Worm (Caenorhabditis elegans) whole organism, L4 larva: Measurements from ENCODE around the gene oac-22.

Experiments
- D1046.2 ChIP-seq: fragments of 200-800 bp; sonication (Bioruptor generic); IDR thresholded peaks from 2 replicates; pipeline ENCODE4 v1.3.6; 2022; ENCODE audit warnings: missing genetic modification characterization, missing compliant biosample characterization
- F10B5.3 ChIP-seq: sonication (generic microtip); optimal IDR thresholded peaks from 2 replicates; lab custom pipeline; 2016; ENCODE audit warnings: mild to moderate bottlenecking, missing genetic modification characterization, missing compliant biosample characterization
- F37D6.2 ChIP-seq: sonication (generic microtip); optimal IDR thresholded peaks from 2 replicates; lab custom pipeline; 2016; ENCODE audit warnings: mild to moderate bottlenecking, missing genetic modification characterization, missing compliant biosample characterization
- T20F7.1 ChIP-seq: fragments of 200-800 bp; sonication (Bioruptor generic); optimal IDR thresholded peaks from 2 replicates; lab custom pipeline; 2018; ENCODE audit warnings: mild to moderate bottlenecking, missing genetic modification characterization, missing compliant biosample characterization
- T26A8.4 ChIP-seq: fragments of 200-800 bp; sonication (Bioruptor generic); IDR thresholded peaks from 2 replicates; pipeline ENCODE4 v1.3.6; 2022; ENCODE audit warnings: missing genetic modification characterization, missing compliant biosample characterization
- Y105C5A.15 ChIP-seq: fragments of 200-800 bp; sonication (Bioruptor generic); IDR thresholded peaks from 2 replicates; pipeline ENCODE4 v1.3.6; 2022; ENCODE audit warnings: missing genetic modification characterization, missing compliant biosample characterization
- Y5F2A.4 ChIP-seq: fragments of 200-800 bp; sonication (Bioruptor generic); optimal IDR thresholded peaks from 2 replicates; lab custom pipeline; 2018; ENCODE audit warnings: mild to moderate bottlenecking, missing genetic modification characterization, missing compliant biosample characterization
- aha-1 ChIP-seq: fragments of 150-350 bp; peaks from one replicate; lab custom pipeline; 2014; ENCODE audit warnings: missing biosample characterization, missing genetic modification characterization
- arid-1 ChIP-seq: fragments of 200-800 bp; sonication (Bioruptor generic); conservative IDR thresholded peaks from 2 replicates; pipeline ENCODE4 v1.3.6; 2022; ENCODE audit warnings: missing genetic modification reagents, missing genetic modification characterization, missing compliant biosample characterization
- attf-4 ChIP-seq: sonication (generic microtip); optimal IDR thresholded peaks from 3 replicates; lab custom pipeline; 2017; ENCODE audit warnings: missing biosample characterization, missing genetic modification characterization
- ceh-20 ChIP-seq: fragments of 200-800 bp; sonication (Bioruptor generic); IDR thresholded peaks from 2 replicates; pipeline ENCODE4 v1.3.6; 2022; ENCODE audit warnings: missing genetic modification reagents, missing genetic modification characterization, missing compliant biosample characterization
- ceh-32 ChIP-seq: sonication (generic microtip); optimal IDR thresholded peaks from 2 replicates; lab custom pipeline; 2016; ENCODE audit warnings: mild to moderate bottlenecking, missing genetic modification characterization, missing compliant biosample characterization; ENCODE audit not compliant: poor library complexity
- ceh-44 ChIP-seq: fragments of 200-800 bp; sonication (Bioruptor generic); IDR thresholded peaks from 2 replicates; pipeline ENCODE4 v1.3.6; 2022; ENCODE audit warnings: missing genetic modification reagents, missing genetic modification characterization, missing compliant biosample characterization
- ceh-62 ChIP-seq: sonication (generic microtip); optimal IDR thresholded peaks from 2 replicates; lab custom pipeline; 2017; ENCODE audit warnings: missing biosample characterization, missing genetic modification characterization
- ces-1 ChIP-seq: fragments of 150-350 bp; sonication (generic microtip); optimal IDR thresholded peaks from 4 replicates; lab custom pipeline; 2014; ENCODE audit warnings: missing biosample characterization, missing genetic modification reagents, missing genetic modification characterization
- cey-2 ChIP-seq: sonication (generic microtip); optimal IDR thresholded peaks from 3 replicates; lab custom pipeline; 2017; ENCODE audit warnings: missing genetic modification characterization, mild to moderate bottlenecking, missing compliant biosample characterization, antibody characterized with exemption, borderline replicate concordance; ENCODE audit not compliant: insufficient read depth
- ctbp-1 ChIP-seq: fragments of 200-800 bp; sonication (Bioruptor generic); IDR thresholded peaks from 2 replicates; pipeline ENCODE4 v1.3.6; 2022; ENCODE audit warnings: missing genetic modification reagents, missing genetic modification characterization, missing compliant biosample characterization
- duxl-1 ChIP-seq: sonication (generic microtip); optimal IDR thresholded peaks from 2 replicates; lab custom pipeline; 2016; ENCODE audit warnings: mild to moderate bottlenecking, missing genetic modification characterization, moderate library complexity, missing compliant biosample characterization; ENCODE audit not compliant: poor library complexity
- hlh-11 ChIP-seq: fragments of 200-800 bp; sonication (Bioruptor generic); optimal IDR thresholded peaks from 2 replicates; lab custom pipeline; 2018; ENCODE audit warnings: mild to moderate bottlenecking, missing genetic modification characterization, missing compliant biosample characterization
- hlh-30 ChIP-seq: sonication (generic microtip); optimal IDR thresholded peaks from 2 replicates; lab custom pipeline; 2017; ENCODE audit warnings: antibody characterized with exemption, mild to moderate bottlenecking, missing genetic modification characterization, missing compliant biosample characterization; ENCODE audit not compliant: insufficient read depth
- lin-13 ChIP-seq: fragments of 150-350 bp; optimal IDR thresholded peaks from 2 replicates; lab custom pipeline; 2014; ENCODE audit warnings: missing biosample characterization, missing genetic modification reagents, missing genetic modification characterization
- lin-29 ChIP-seq: fragments of 200-800 bp; sonication (Bioruptor generic); IDR thresholded peaks from 2 replicates; pipeline ENCODE4 v1.3.6; 2022; ENCODE audit warnings: missing genetic modification reagents, missing genetic modification characterization, missing compliant biosample characterization
- lin-38 ChIP-seq: fragments of 200-800 bp; sonication (Bioruptor generic); IDR thresholded peaks from 2 replicates; pipeline ENCODE4 v1.3.6; 2022; ENCODE audit warnings: missing genetic modification reagents, missing genetic modification characterization, missing compliant biosample characterization
- lir-3 ChIP-seq: sonication (generic microtip); optimal IDR thresholded peaks from 2 replicates; lab custom pipeline; 2016; ENCODE audit warnings: mild to moderate bottlenecking, missing genetic modification characterization, missing compliant biosample characterization
- lsy-2 ChIP-seq, 2 experiments: fragments of 150-350 bp in 1 of 2; sonication (generic microtip) in 1 of 2; optimal IDR thresholded peaks; 2 replicates each; lab custom pipeline; 2014 to 2017; ENCODE audit warnings: missing biosample characterization in 2 of 2, missing genetic modification characterization in 2 of 2
- mdl-1 ChIP-seq, 2 experiments: fragments of 150-350 bp in 1 of 2; sonication (generic microtip) in 1 of 2; optimal IDR thresholded peaks; 2 replicates each; lab custom pipeline; 2014 to 2017; ENCODE audit warnings: missing biosample characterization in 2 of 2, missing genetic modification characterization in 2 of 2
- mep-1 ChIP-seq: fragments of 150-350 bp; sonication (generic microtip); optimal IDR thresholded peaks from 3 replicates; lab custom pipeline; 2014; ENCODE audit warnings: missing biosample characterization, missing genetic modification characterization
- mes-2 ChIP-seq: sonication (generic microtip); optimal IDR thresholded peaks from 2 replicates; lab custom pipeline; 2016; ENCODE audit warnings: missing genotype, mild to moderate bottlenecking, missing genetic modification characterization, missing compliant biosample characterization; ENCODE audit not compliant: poor library complexity, severe bottlenecking
- mxl-2 ChIP-seq: fragments of 200-800 bp; sonication (Bioruptor generic); conservative IDR thresholded peaks from 2 replicates; pipeline ENCODE4 v1.3.6; 2022; ENCODE audit warnings: missing genetic modification reagents, missing genetic modification characterization, missing compliant biosample characterization
- mxl-3 ChIP-seq: fragments of 200-800 bp; sonication (Bioruptor generic); optimal IDR thresholded peaks from 2 replicates; lab custom pipeline; 2018; ENCODE audit warnings: mild to moderate bottlenecking, missing genetic modification characterization, missing compliant biosample characterization
- nhr-25 ChIP-seq: sonication (generic microtip); optimal IDR thresholded peaks from 2 replicates; lab custom pipeline; 2017; ENCODE audit warnings: missing genetic modification characterization, mild to moderate bottlenecking, missing compliant biosample characterization, antibody characterized with exemption, moderate library complexity, borderline replicate concordance; ENCODE audit not compliant: insufficient read depth
- nhr-42 ChIP-seq: fragments of 200-800 bp; sonication (Bioruptor generic); IDR thresholded peaks from 2 replicates; pipeline ENCODE4 v1.3.6; 2022; ENCODE audit warnings: missing genetic modification characterization, missing compliant biosample characterization
- nhr-48 ChIP-seq: sonication (generic microtip); optimal IDR thresholded peaks from 2 replicates; lab custom pipeline; 2016; ENCODE audit warnings: mild to moderate bottlenecking, missing genetic modification characterization, missing compliant biosample characterization
- nhr-6 ChIP-seq: fragments of 150-350 bp; optimal IDR thresholded peaks from 2 replicates; lab custom pipeline; 2014; ENCODE audit warnings: missing biosample characterization, missing genetic modification characterization
- nhr-76 ChIP-seq: fragments of 150-350 bp; optimal IDR thresholded peaks from 2 replicates; lab custom pipeline; 2014; ENCODE audit warnings: missing biosample characterization, missing genetic modification characterization
- pha-4 ChIP-seq, 2 experiments: fragments of 150-350 bp in 1 of 2; fragments of 200-800 bp in 1 of 2; sonication (Bioruptor generic) in 1 of 2; IDR thresholded peaks in 1 of 2; optimal IDR thresholded peaks in 1 of 2; 2 replicates each; pipeline versions ENCODE4 v1.3.6 to Lab custom; 2014 to 2022; ENCODE audit warnings: missing genetic modification characterization in 2 of 2, missing genetic modification reagents in 2 of 2, missing biosample characterization in 1 of 2, missing compliant biosample characterization in 1 of 2
- saeg-2 ChIP-seq: fragments of 200-800 bp; sonication (Bioruptor generic); IDR thresholded peaks from 2 replicates; pipeline ENCODE4 v1.3.6; 2022; ENCODE audit warnings: missing genetic modification reagents, missing genetic modification characterization, missing compliant biosample characterization
- sdz-12 ChIP-seq: fragments of 200-800 bp; sonication (Bioruptor generic); optimal IDR thresholded peaks from 2 replicates; lab custom pipeline; 2018; ENCODE audit warnings: mild to moderate bottlenecking, missing genetic modification characterization, missing compliant biosample characterization
- spr-1 ChIP-seq: sonication (generic microtip); optimal IDR thresholded peaks from 2 replicates; lab custom pipeline; 2016; ENCODE audit warnings: mild to moderate bottlenecking, missing genetic modification characterization, missing compliant biosample characterization
- tra-1 ChIP-seq: fragments of 200-800 bp; sonication (Bioruptor generic); IDR thresholded peaks from 2 replicates; pipeline ENCODE4 v1.3.6; 2022; ENCODE audit warnings: missing genetic modification reagents, missing genetic modification characterization, missing compliant biosample characterization
- unc-39 ChIP-seq: sonication (generic microtip); optimal IDR thresholded peaks from 2 replicates; lab custom pipeline; 2017; ENCODE audit warnings: missing biosample characterization, missing genetic modification characterization
- unc-62 ChIP-seq, 3 experiments: fragments of 150-350 bp in 1 of 3; sonication (generic microtip); optimal IDR thresholded peaks in 2 of 3; peaks in 1 of 3; 1 replicate in 1 of 3; 2 replicates in 2 of 3; lab custom pipeline; 2014 to 2017; ENCODE audit warnings: missing biosample characterization in 3 of 3, missing genetic modification characterization in 3 of 3, missing genetic modification reagents in 3 of 3, missing genotype in 1 of 3
- vab-7 ChIP-seq: fragments of 200-800 bp; sonication (Bioruptor generic); IDR thresholded peaks from 2 replicates; pipeline ENCODE4 v1.3.6; 2022; ENCODE audit warnings: missing genetic modification reagents, missing genetic modification characterization, missing compliant biosample characterization
- zag-1 ChIP-seq: fragments of 150-350 bp; optimal IDR thresholded peaks from 2 replicates; lab custom pipeline; 2014; ENCODE audit warnings: missing biosample characterization, missing genetic modification characterization
- zfp-3 ChIP-seq: fragments of 200-800 bp; sonication (Bioruptor generic); conservative IDR thresholded peaks from 2 replicates; pipeline ENCODE4 v1.3.6; 2022; ENCODE audit warnings: missing genetic modification reagents, missing genetic modification characterization, missing compliant biosample characterization
- zip-11 ChIP-seq: fragments of 200-800 bp; sonication (Bioruptor generic); IDR thresholded peaks from 2 replicates; pipeline ENCODE4 v1.3.6; 2022; ENCODE audit warnings: missing genetic modification characterization, missing compliant biosample characterization
- ztf-11 ChIP-seq: fragments of 150-350 bp; optimal IDR thresholded peaks from 2 replicates; lab custom pipeline; 2014; ENCODE audit warnings: missing biosample characterization, missing genetic modification characterization

oac-22 gene

ce11 chrIV:3874417-3874816 lies 11.1 kb upstream of the oac-22 start (continued):
- TF ChIP-seq nhr-25 (no peak), pha-4 (GFP tag; IDR thresholded peaks at IDR 0.05; lab: Robert Waterston, UW) (no peak), pha-4 (tag; optimal IDR thresholded peaks at IDR 0.05; lab: Kevin White, UChicago) (peak; percentile 7), hlh-11 (tag; lab: Kevin White, UChicago) (peak; percentile 71), hlh-30 (tag; lab: Kevin White, UChicago) (peak; percentile 28), mdl-1 (tag; optimal IDR thresholded peaks at IDR 0.05; lab: Kevin White, UChicago) (peak in 1 of 2 experiments; percentile 8)

- TF ChIP-seq T20F7.1 (GFP tag; lab: Kevin White, UChicago) (no peak), Y5F2A.4 (GFP tag; lab: Kevin White, UChicago) (no peak), lsy-2 (tag; optimal IDR thresholded peaks at IDR 0.05; lab: Kevin White, UChicago) (no peak), unc-62 (GFP tag; optimal IDR thresholded peaks at IDR 0.05 in 1 of 2; lab: Kevin White, UChicago) (no peak), unc-62 (tag; optimal IDR thresholded peaks at IDR 0.05; lab: Kevin White, UChicago) (no peak), ceh-20 (GFP tag; lab: Robert Waterston, UW) (0 out of 2 replicates have a peak, but pooled peaks have one; percentile 45), F37D6.2 (tag; lab: Kevin White, UChicago) (no peak), ztf-11 (no peak), nhr-25 (no peak), mxl-2 (GFP tag; lab: Robert Waterston, UW) (no peak), sdz-12 (no peak), hlh-30 (tag; lab: Kevin White, UChicago) (peak; percentile 73), T26A8.4 (no peak), hlh-11 (tag; lab: Kevin White, UChicago) (peak; percentile 73), ceh-44 (GFP tag; lab: Robert Waterston, UW) (no peak), saeg-2 (GFP tag; lab: Robert Waterston, UW) (no peak), ctbp-1 (GFP tag; lab: Robert Waterston, UW) (no peak), zag-1 (tag; lab: Kevin White, UChicago) (no peak), mep-1 (peak; percentile 68), ceh-32 (tag; lab: Kevin White, UChicago) (no peak), spr-1 (tag; lab: Kevin White, UChicago) (no peak), lir-3 (tag; lab: Kevin White, UChicago) (no peak), F10B5.3 (no peak), mdl-1 (tag; optimal IDR thresholded peaks at IDR 0.05; lab: Kevin White, UChicago) (peak in 1 of 2 experiments; percentile 44), tra-1 (GFP tag; lab: Robert Waterston, UW) (no peak), mxl-3 (GFP tag; lab: Kevin White, UChicago) (no peak), duxl-1 (tag; lab: Kevin White, UChicago) (no peak), nhr-76 (tag; lab: Kevin White, UChicago) (no peak), Y105C5A.15 (GFP tag; lab: Robert Waterston, UW) (no peak), arid-1 (GFP tag; lab: Robert Waterston, UW) (no peak), nhr-42 (no peak), ces-1 (GFP tag; lab: Kevin White, UChicago) (no peak), cey-2 (no peak), nhr-6 (tag; lab: Kevin White, UChicago) (peak; percentile 86), lin-13 (GFP tag; lab: Kevin White, UChicago) (peak; percentile 42), vab-7 (GFP tag; lab: Robert Waterston, UW) (no peak), ceh-62 (tag; lab: Kevin White, UChicago) (no peak), zfp-3 (GFP tag; lab: Robert Waterston, UW) (no peak), mes-2 (tag; lab: Kevin White, UChicago) (peak; percentile 57), attf-4 (tag; lab: Kevin White, UChicago) (no peak), nhr-48 (tag; lab: Kevin White, UChicago) (peak; percentile 22), lin-29 (GFP tag; lab: Robert Waterston, UW) (no peak), D1046.2 (GFP tag; lab: Robert Waterston, UW) (no peak), zip-11 (no peak), aha-1 (no peak), lin-38 (GFP tag; lab: Robert Waterston, UW) (no peak), unc-39 (tag; lab: Kevin White, UChicago) (no peak)
Measured at ce11 chrIV:3875260-3875659, 10.2 kb upstream of the oac-22 start.
